Worm (Caenorhabditis elegans): ENCODE data around the gene C16B8.3.

Gene C16B8.3

DNA sequence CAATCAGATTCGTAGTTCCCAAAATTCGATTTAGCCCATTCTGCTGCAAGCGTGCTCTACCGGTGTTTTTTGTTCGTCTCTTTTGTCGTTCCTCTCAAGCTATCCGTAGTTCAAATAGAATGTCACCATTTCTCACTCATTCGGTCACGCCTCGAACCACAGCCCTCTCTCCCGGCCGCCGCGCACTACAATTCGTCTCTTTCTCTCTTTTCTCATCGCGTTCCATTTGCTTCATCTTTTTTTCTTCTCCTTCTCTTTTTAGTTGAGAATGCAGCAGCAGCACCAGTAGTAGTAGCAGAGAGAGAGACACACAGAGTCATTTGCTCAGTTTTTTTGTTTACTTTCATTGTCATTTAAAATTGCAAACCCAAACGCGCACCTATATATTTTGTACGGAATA lies 47.7 kb upstream of the C16B8.3 start, which contains the start of gene hrg-1 (continued):
- TF ChIP-seq madf-10 (tag; optimal IDR thresholded peaks at IDR 0.05) (peak; percentile 16), lin-26 (GFP tag; IDR thresholded peaks at IDR 0.05) (no peak), K12H6.12 (tag; optimal IDR thresholded peaks at IDR 0.05) (peak; percentile 81), die-1 (tag; optimal IDR thresholded peaks at IDR 0.05) (no peak), tbp1 (GFP tag; optimal IDR thresholded peaks at IDR 0.05) (peak; percentile 31), lin-35 (GFP tag; optimal IDR thresholded peaks at IDR 0.05) (peak in 1 of 3 experiments; percentile 32), nhr-120 (GFP tag; IDR thresholded peaks at IDR 0.05) (no peak), hmg-20 (GFP tag; IDR thresholded peaks at IDR 0.05) (no peak)

DNA sequence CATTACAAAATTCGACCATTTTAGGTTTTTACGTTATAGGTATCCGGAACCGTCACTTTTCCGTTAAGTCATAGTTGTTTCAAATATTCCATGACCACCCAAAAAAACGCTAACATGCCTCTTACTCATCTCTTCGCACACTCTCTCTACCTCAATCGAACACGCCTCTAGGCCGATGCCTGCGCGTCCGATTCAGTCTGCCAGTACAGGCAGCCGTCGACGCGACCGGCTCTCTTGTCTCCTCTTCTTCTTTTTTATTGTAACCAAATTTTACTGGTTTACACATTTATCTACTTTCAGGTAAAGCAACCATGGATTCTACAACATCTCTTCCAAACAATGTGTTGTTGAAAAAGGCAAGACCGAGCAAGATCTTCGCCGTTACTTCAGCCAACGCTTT lies 43.5 kb upstream of the C16B8.3 start, which contains the start of gene mop-25.1:
TSS of gene mop-25.1 (plus strand) at position 301 of the 400 bp plus-strand sequence.
- no peak for TF ChIP-seq repo-1 (tag; optimal IDR thresholded peaks at IDR 0.05)
- no peak for TF ChIP-seq K11D2.4 (GFP tag; IDR thresholded peaks at IDR 0.05)
- TF ChIP-seq cebp-1 (GFP tag; IDR thresholded peaks at IDR 0.05): no peak
- no peak for TF ChIP-seq cebp-1 (tag; optimal IDR thresholded peaks at IDR 0.05)
- no peak for TF ChIP-seq ztf-3 (GFP tag; optimal IDR thresholded peaks at IDR 0.05)
- no peak for TF ChIP-seq zfh-2 (GFP tag; conservative IDR thresholded peaks at IDR 0.05)
- TF ChIP-seq die-1 (tag; optimal IDR thresholded peaks at IDR 0.05): no peak
- no peak for TF ChIP-seq ceh-58 (GFP tag; IDR thresholded peaks at IDR 0.05)

DNA sequence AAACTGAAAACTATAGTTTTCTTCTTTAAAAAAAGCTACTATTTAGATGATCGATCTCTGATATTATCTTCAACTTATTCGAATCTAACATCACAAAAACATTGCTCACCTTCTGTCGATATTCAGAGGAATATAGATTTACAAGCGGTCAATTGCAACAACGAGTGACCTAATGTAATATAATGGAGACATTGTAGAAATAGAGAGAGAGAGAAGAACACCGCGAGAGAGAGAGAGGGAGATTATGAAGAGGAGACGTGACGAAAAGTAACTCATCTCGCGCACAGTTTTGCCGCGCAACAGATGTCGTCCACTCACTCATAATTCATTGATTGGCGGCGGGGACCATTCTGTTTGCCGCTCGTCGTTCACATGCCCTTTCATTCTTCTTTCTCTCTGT lies 41.9 kb upstream of the C16B8.3 start:
- TF ChIP-seq dox-1 (GFP tag; IDR thresholded peaks at IDR 0.05) (0 out of 2 replicates have a peak, but pooled peaks have one; percentile 22), let-607 (tag; optimal IDR thresholded peaks at IDR 0.05) (no peak), somi-1 (GFP tag; optimal IDR thresholded peaks at IDR 0.05) (no peak)

DNA sequence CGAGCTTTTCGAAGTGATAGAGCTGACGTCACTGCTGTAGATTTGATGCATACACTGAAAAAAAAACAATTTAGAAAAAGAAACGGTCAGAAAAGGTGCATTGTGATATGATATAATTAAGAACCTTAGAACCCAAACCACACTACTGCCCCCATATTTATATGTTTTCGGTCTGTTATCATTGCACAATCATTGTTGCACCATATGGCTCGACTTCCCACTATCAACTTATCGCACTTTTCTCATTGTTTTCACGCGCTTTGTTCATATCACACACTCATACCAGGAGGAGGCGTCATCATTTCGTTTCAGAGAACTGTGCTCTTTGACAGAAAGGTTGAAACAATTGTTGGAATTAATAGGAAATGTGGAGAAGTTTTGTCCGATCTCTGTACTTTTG lies 40.5 kb upstream of the C16B8.3 start:
- TF ChIP-seq xnd-1 (tag; optimal IDR thresholded peaks at IDR 0.05) (no peak), aptf-2 (GFP tag; conservative IDR thresholded peaks at IDR 0.05) (no peak), B0261.1 (tag; optimal IDR thresholded peaks at IDR 0.05) (no peak), ceh-100 (GFP tag; IDR thresholded peaks at IDR 0.05) (no peak), dpl-1 (GFP tag; optimal IDR thresholded peaks at IDR 0.05) (no peak), aptf-3 (GFP tag; IDR thresholded peaks at IDR 0.05) (no peak), Y56A3A.18 (GFP tag; IDR thresholded peaks at IDR 0.05) (no peak), mel-28 (tag; optimal IDR thresholded peaks at IDR 0.05; ENCODE audit: borderline replicate concordance) (no peak), nhr-120 (GFP tag; IDR thresholded peaks at IDR 0.05) (no peak), K11D2.4 (GFP tag; IDR thresholded peaks at IDR 0.05) (no peak), gei-17 (GFP tag; optimal IDR thresholded peaks at IDR 0.05) (no peak), snpc-4 (GFP tag; optimal IDR thresholded peaks at IDR 0.05) (no peak), snpc-4 (tag; optimal IDR thresholded peaks at IDR 0.05) (no peak), nfyb-1 (GFP tag; IDR thresholded peaks at IDR 0.05) (no peak), ztf-22 (GFP tag; optimal IDR thresholded peaks at IDR 0.05) (peak; percentile 22), him-1 (tag; optimal IDR thresholded peaks at IDR 0.05) (no peak), madf-3 (GFP tag; IDR thresholded peaks at IDR 0.05) (no peak), cebp-2 (GFP tag; IDR thresholded peaks at IDR 0.05) (0 out of 2 replicates have a peak, but pooled peaks have one; percentile 17), ceh-40 (GFP tag; IDR thresholded peaks at IDR 0.05) (no peak), F57C9.4 (tag; optimal IDR thresholded peaks at IDR 0.05) (no peak), ceh-27 (GFP tag; optimal IDR thresholded peaks at IDR 0.05) (no peak), nhr-80 (tag; optimal IDR thresholded peaks at IDR 0.05) (peak; percentile 95), ztf-3 (GFP tag; optimal IDR thresholded peaks at IDR 0.05) (no peak), lir-1 (GFP tag; conservative IDR thresholded peaks at IDR 0.05) (no peak), nfya-2 (GFP tag; IDR thresholded peaks at IDR 0.05) (no peak), ztf-26 (tag; optimal IDR thresholded peaks at IDR 0.05) (no peak), F37B4.10 (GFP tag; IDR thresholded peaks at IDR 0.05) (no peak), cebp-1 (GFP tag; IDR thresholded peaks at IDR 0.05) (no peak), cebp-1 (tag; optimal IDR thresholded peaks at IDR 0.05) (no peak), F23B12.7 (tag; optimal IDR thresholded peaks at IDR 0.05; ENCODE audit: insufficient read depth) (no peak), tbp1 (GFP tag; optimal IDR thresholded peaks at IDR 0.05) (peak; percentile 30), pha-4 (tag; optimal IDR thresholded peaks at IDR 0.05) (no peak)

Measured in whole organism, young adult.